Worm (Caenorhabditis elegans): ENCODE measurements around the gene C03B1.13.

The C03B1.13 gene

DNA sequence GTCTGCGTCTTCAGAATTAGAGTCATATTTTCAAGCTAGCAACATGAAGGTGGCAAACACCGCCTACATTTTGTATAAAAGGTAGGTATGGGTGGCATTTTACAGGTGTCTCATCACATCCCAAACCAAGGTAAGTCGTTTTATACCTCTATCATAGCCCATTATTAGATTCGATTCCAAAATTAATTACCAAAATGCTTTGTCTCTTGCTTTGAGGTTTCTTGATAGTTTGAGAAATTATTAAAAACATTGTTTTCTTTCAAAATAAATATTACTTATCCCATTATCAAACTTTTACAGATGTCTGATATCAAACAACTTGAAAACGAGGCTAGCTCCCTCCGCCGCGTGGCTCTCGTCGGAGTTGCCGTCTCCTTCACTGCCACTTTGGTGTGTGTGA, 11.8 kb downstream of the C03B1.13 start, which contains the start of gene col-168:
Gene col-168 (plus strand): TSS at position 301 of the 400 bp plus-strand sequence.
- no peak for TF ChIP-seq ztf-4 (tag; optimal IDR thresholded peaks at IDR 0.05)
- TF ChIP-seq snpc-4 (tag; optimal IDR thresholded peaks at IDR 0.05), result no peak
- TF ChIP-seq lsy-2 (tag; optimal IDR thresholded peaks at IDR 0.05), result no peak
- TF ChIP-seq mbf-1 (tag; optimal IDR thresholded peaks at IDR 0.05), result no peak
- TF ChIP-seq lin-39 (tag; optimal IDR thresholded peaks at IDR 0.05), result no peak
- TF ChIP-seq alr-1 (tag; optimal IDR thresholded peaks at IDR 0.05), result no peak
- no peak for TF ChIP-seq zag-1 (tag; optimal IDR thresholded peaks at IDR 0.05)
- TF ChIP-seq ztf-1 (GFP tag; conservative IDR thresholded peaks at IDR 0.05), result no peak
- no peak for TF ChIP-seq nhr-23 (tag; optimal IDR thresholded peaks at IDR 0.05)
- no peak for TF ChIP-seq nhr-6 (tag; optimal IDR thresholded peaks at IDR 0.05)
- no peak for TF ChIP-seq nhr-129 (tag; optimal IDR thresholded peaks at IDR 0.05)
- TF ChIP-seq mab-5 (tag; optimal IDR thresholded peaks at IDR 0.05), result no peak
- no peak for TF ChIP-seq elt-1 (tag; optimal IDR thresholded peaks at IDR 0.05)
- no peak for TF ChIP-seq sem-4 (tag; optimal IDR thresholded peaks at IDR 0.05)
- no peak for TF ChIP-seq ceh-82 (tag; optimal IDR thresholded peaks at IDR 0.05)
- no peak for TF ChIP-seq ceh-16 (tag; optimal IDR thresholded peaks at IDR 0.05)

- peak; percentile 19 for TF ChIP-seq nhr-10 (tag; optimal IDR thresholded peaks at IDR 0.05)
- peak; percentile 64 for TF ChIP-seq nhr-25 (tag; optimal IDR thresholded peaks at IDR 0.05)
- peak; percentile 44 for TF ChIP-seq Y55F3AM.14 (GFP tag; optimal IDR thresholded peaks at IDR 0.05)
- peak; percentile 61 for TF ChIP-seq blmp-1 (tag; optimal IDR thresholded peaks at IDR 0.05; ENCODE audit: insufficient read depth)
These were observed 13.5 kb downstream of the C03B1.13 start for ce11 chrX:6324124-6324893.

DNA sequence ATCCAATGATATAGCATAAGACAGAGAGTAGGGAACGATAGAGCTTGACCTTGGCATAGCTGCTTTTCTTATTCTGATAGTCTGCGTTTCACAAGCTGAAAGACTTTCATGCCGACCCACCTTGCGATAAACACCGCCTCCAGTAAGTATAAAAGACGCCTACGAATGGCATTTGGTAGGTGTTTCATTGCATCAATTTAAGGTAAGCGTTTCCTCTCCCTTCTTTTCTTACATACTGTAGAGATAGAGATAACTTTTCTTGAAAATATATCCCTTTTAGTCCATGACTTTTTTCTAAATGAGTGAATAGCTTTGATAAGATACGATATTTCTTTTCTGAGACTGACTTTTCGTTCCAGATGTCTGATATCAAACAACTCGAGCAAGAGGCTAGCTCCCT, 14.7 kb downstream of the C03B1.13 start, which contains the start of gene col-167:
Gene col-167 (plus strand): TSS at position 360 of the 400 bp plus-strand sequence.
- TF ChIP-seq nhr-25 (tag; optimal IDR thresholded peaks at IDR 0.05) (peak; percentile 59), nhr-11 (tag; optimal IDR thresholded peaks at IDR 0.05) (no peak), nhr-6 (tag; optimal IDR thresholded peaks at IDR 0.05) (no peak)

- TF ChIP-seq nhr-6 (tag; optimal IDR thresholded peaks at IDR 0.05), result no peak
- TF ChIP-seq elt-3 (tag; optimal IDR thresholded peaks at IDR 0.05), result no peak
- TF ChIP-seq sem-4 (tag; optimal IDR thresholded peaks at IDR 0.05), result no peak
These were observed 16.5 kb downstream of the C03B1.13 start for ce11 chrX:6321380-6321779.

- TF ChIP-seq sma-3 (GFP tag; optimal IDR thresholded peaks at IDR 0.05) (peak; percentile 18), ZK546.5 (tag; optimal IDR thresholded peaks at IDR 0.05) (no peak), ceh-82 (tag; optimal IDR thresholded peaks at IDR 0.05) (no peak), unc-55 (GFP tag; optimal IDR thresholded peaks at IDR 0.05) (no peak), crh-2 (tag; optimal IDR thresholded peaks at IDR 0.05) (peak; percentile 25), aly-2 (tag; optimal IDR thresholded peaks at IDR 0.05) (no peak), nhr-11 (tag; optimal IDR thresholded peaks at IDR 0.05) (no peak), sma-9 (GFP tag; optimal IDR thresholded peaks at IDR 0.05) (peak; percentile 9), sma-9 (tag; optimal IDR thresholded peaks at IDR 0.05) (no peak), blmp-1 (tag; optimal IDR thresholded peaks at IDR 0.05; ENCODE audit: insufficient read depth) (peak; percentile 69), ama-1 (optimal IDR thresholded peaks at IDR 0.05) (no peak), ceh-16 (tag; optimal IDR thresholded peaks at IDR 0.05) (peak; percentile 41), egl-27 (tag; optimal IDR thresholded peaks at IDR 0.05) (peak; percentile 58), nhr-21 (tag; optimal IDR thresholded peaks at IDR 0.05) (peak; percentile 13), sem-4 (tag; optimal IDR thresholded peaks at IDR 0.05) (no peak), alr-1 (tag; optimal IDR thresholded peaks at IDR 0.05) (no peak), fos-1 (tag; optimal IDR thresholded peaks at IDR 0.05) (peak; percentile 22), nhr-77 (tag; optimal IDR thresholded peaks at IDR 0.05) (no peak), nhr-25 (tag; optimal IDR thresholded peaks at IDR 0.05) (peak; percentile 81)
These were observed 17.0 kb downstream of the C03B1.13 start for ce11 chrX:6320887-6321286.

All from whole organism, L2 larva.